Fruit fly (Drosophila melanogaster) whole organism, prepupa: Measurements from ENCODE around the gene PGS1.

Source experiments
- Blimp-1 ChIP-seq: fragments of 200-800 bp; sonication (Bioruptor generic); optimal IDR thresholded peaks from 3 replicates; lab custom pipeline; 2017; ENCODE audit warnings: missing biosample characterization, missing genetic modification characterization, mild to moderate bottlenecking, moderate library complexity, missing genetic modification reagents
- CG10669 ChIP-seq: fragments of 200-800 bp; sonication (Bioruptor generic); optimal IDR thresholded peaks from 3 replicates; lab custom pipeline; 2018; ENCODE audit warnings: missing biosample characterization, mild to moderate bottlenecking, missing genetic modification characterization, moderate library complexity
- CG11902 ChIP-seq: fragments of 200-800 bp; sonication (Bioruptor generic); optimal IDR thresholded peaks from 3 replicates; lab custom pipeline; 2016; ENCODE audit warnings: missing biosample characterization, missing genetic modification characterization
- CG15336 ChIP-seq: fragments of 200-800 bp; sonication (Bioruptor generic); IDR thresholded peaks from 2 replicates; pipeline ENCODE4 v1.3.6; 2022; ENCODE audit warnings: missing biosample characterization, missing genetic modification characterization
- CG1621 ChIP-seq: fragments of 200-800 bp; sonication (Bioruptor generic); optimal IDR thresholded peaks from 3 replicates; lab custom pipeline; 2018; ENCODE audit warnings: missing biosample characterization, mild to moderate bottlenecking, missing genetic modification characterization
- CG3032 ChIP-seq: fragments of 200-800 bp; optimal IDR thresholded peaks from 2 replicates; lab custom pipeline; 2019; ENCODE audit warnings: missing biosample characterization, mild to moderate bottlenecking, missing genetic modification characterization, moderate library complexity
- CG31627 ChIP-seq: fragments of 200-800 bp; sonication (Bioruptor generic); optimal IDR thresholded peaks from 3 replicates; lab custom pipeline; 2016; ENCODE audit warnings: missing biosample characterization, missing genetic modification characterization
- CG32006 ChIP-seq: fragments of 200-800 bp; sonication (Bioruptor generic); optimal IDR thresholded peaks from 3 replicates; lab custom pipeline; 2017; ENCODE audit warnings: missing biosample characterization, mild to moderate bottlenecking, missing genetic modification characterization
- CG4318 ChIP-seq: fragments of 200-800 bp; sonication (Bioruptor generic); optimal IDR thresholded peaks from 3 replicates; lab custom pipeline; 2017; ENCODE audit warnings: missing biosample characterization, mild to moderate bottlenecking, missing genetic modification characterization
- CG6276 ChIP-seq: fragments of 200-800 bp; sonication (Bioruptor generic); optimal IDR thresholded peaks from 2 replicates; lab custom pipeline; 2017; ENCODE audit warnings: missing biosample characterization, mild to moderate bottlenecking, missing genetic modification characterization
- CG6808 ChIP-seq: fragments of 200-800 bp; sonication (Bioruptor generic); optimal IDR thresholded peaks from 3 replicates; lab custom pipeline; 2017; ENCODE audit warnings: missing biosample characterization, missing genetic modification characterization, mild to moderate bottlenecking, moderate library complexity, missing genetic modification reagents
- CG7368 ChIP-seq: fragments of 200-800 bp; sonication (Bioruptor generic); optimal IDR thresholded peaks from 3 replicates; lab custom pipeline; 2016; ENCODE audit warnings: missing biosample characterization, missing genetic modification characterization
- CG8632 ChIP-seq: fragments of 200-800 bp; sonication (Bioruptor generic); optimal IDR thresholded peaks from 3 replicates; lab custom pipeline; 2016; ENCODE audit warnings: missing biosample characterization, missing genetic modification characterization
- CG9139 ChIP-seq: fragments of 200-800 bp; sonication (Bioruptor generic); optimal IDR thresholded peaks from 3 replicates; lab custom pipeline; 2017; ENCODE audit warnings: missing biosample characterization, mild to moderate bottlenecking, missing genetic modification characterization
- Eip78C ChIP-seq: fragments of 200-800 bp; sonication (Bioruptor generic); peaks from one replicate; lab custom pipeline; 2016; ENCODE audit warnings: missing biosample characterization, missing genetic modification characterization
- Eip93F ChIP-seq: fragments of 200-800 bp; sonication (Bioruptor generic); optimal IDR thresholded peaks from 2 replicates; lab custom pipeline; 2016; ENCODE audit warnings: missing biosample characterization, mild to moderate bottlenecking, missing genetic modification characterization
- Ets21C ChIP-seq: fragments of 200-800 bp; sonication (Bioruptor generic); optimal IDR thresholded peaks from 3 replicates; lab custom pipeline; 2016; ENCODE audit warnings: missing biosample characterization, missing genetic modification characterization
- Ets96B ChIP-seq: fragments of 200-800 bp; optimal IDR thresholded peaks from 2 replicates; lab custom pipeline; 2019; ENCODE audit warnings: missing biosample characterization, mild to moderate bottlenecking, missing genetic modification characterization, moderate library complexity
- Gug ChIP-seq: fragments of 200-800 bp; sonication (Bioruptor generic); IDR thresholded peaks from 2 replicates; pipeline ENCODE4 v1.3.6; 2022; ENCODE audit warnings: missing biosample characterization, missing genetic modification characterization
- Hr38 ChIP-seq: sonication (Bioruptor generic); optimal IDR thresholded peaks from 2 replicates; lab custom pipeline; 2016; ENCODE audit warnings: missing biosample characterization, missing genetic modification characterization
- Hr39 ChIP-seq: fragments of 200-800 bp; sonication (Bioruptor generic); optimal IDR thresholded peaks from 2 replicates; lab custom pipeline; 2016; ENCODE audit warnings: missing biosample characterization, missing genetic modification characterization
- Hr4 ChIP-seq: fragments of 200-800 bp; sonication (Bioruptor generic); optimal IDR thresholded peaks from 3 replicates; lab custom pipeline; 2016; ENCODE audit warnings: missing biosample characterization, missing genetic modification characterization
- Lpt ChIP-seq: fragments of 200-800 bp; sonication (Bioruptor generic); optimal IDR thresholded peaks from 3 replicates; lab custom pipeline; 2016; ENCODE audit warnings: missing biosample characterization, missing genetic modification characterization
- Met ChIP-seq: fragments of 200-800 bp; sonication (Bioruptor generic); optimal IDR thresholded peaks from 3 replicates; lab custom pipeline; 2016; ENCODE audit warnings: missing biosample characterization, missing genetic modification characterization
- Smox ChIP-seq: fragments of 200-800 bp; sonication (Bioruptor generic); optimal IDR thresholded peaks from 3 replicates; lab custom pipeline; 2016; ENCODE audit warnings: missing biosample characterization, missing genetic modification characterization
- Sox102F ChIP-seq: fragments of 200-800 bp; sonication (Bioruptor generic); optimal IDR thresholded peaks from 2 replicates; lab custom pipeline; 2016; ENCODE audit warnings: missing biosample characterization, mild to moderate bottlenecking, missing genetic modification characterization
- achi ChIP-seq: fragments of 200-800 bp; sonication (Bioruptor generic); optimal IDR thresholded peaks from 3 replicates; lab custom pipeline; 2016; ENCODE audit warnings: missing biosample characterization, missing genetic modification characterization
- acj6 ChIP-seq: fragments of 200-800 bp; sonication (Bioruptor generic); optimal IDR thresholded peaks from 3 replicates; lab custom pipeline; 2016; ENCODE audit warnings: missing biosample characterization, missing genetic modification characterization
- cyc ChIP-seq: fragments of 200-800 bp; sonication (Bioruptor generic); optimal IDR thresholded peaks from 3 replicates; lab custom pipeline; 2016; ENCODE audit warnings: missing biosample characterization, missing genetic modification characterization
- dsx ChIP-seq: fragments of 200-800 bp; optimal IDR thresholded peaks from 3 replicates; lab custom pipeline; 2019; ENCODE audit warnings: missing biosample characterization, mild to moderate bottlenecking, missing genetic modification characterization, moderate library complexity; ENCODE audit not compliant: poor library complexity, severe bottlenecking
- eg ChIP-seq: fragments of 200-800 bp; sonication (Bioruptor generic); IDR thresholded peaks from 3 replicates; pipeline ENCODE4 v1.3.6; 2022; ENCODE audit warnings: missing biosample characterization, missing genetic modification characterization
- fd59A ChIP-seq: fragments of 200-800 bp; sonication (Bioruptor generic); optimal IDR thresholded peaks from 2 replicates; lab custom pipeline; 2017; ENCODE audit warnings: missing biosample characterization, mild to moderate bottlenecking, missing genetic modification characterization, missing genetic modification reagents
- fd85E ChIP-seq: fragments of 200-800 bp; sonication (Bioruptor generic); optimal IDR thresholded peaks from 3 replicates; lab custom pipeline; 2016; ENCODE audit warnings: missing biosample characterization, missing genetic modification characterization
- lz ChIP-seq: fragments of 200-800 bp; sonication (Bioruptor generic); optimal IDR thresholded peaks from 3 replicates; lab custom pipeline; 2016; ENCODE audit warnings: missing biosample characterization, missing genetic modification characterization
- pdm3 ChIP-seq: fragments of 200-800 bp; sonication (Bioruptor generic); optimal IDR thresholded peaks from 3 replicates; lab custom pipeline; 2016; ENCODE audit warnings: missing biosample characterization, missing genetic modification characterization
- salr ChIP-seq, 2 experiments: fragments of 200-800 bp; sonication (Bioruptor generic); optimal IDR thresholded peaks; 3 replicates each; lab custom pipeline; 2016 to 2018; ENCODE audit warnings: missing biosample characterization in 2 of 2, missing genetic modification characterization in 2 of 2, mild to moderate bottlenecking in 1 of 2
- spab ChIP-seq: fragments of 200-800 bp; sonication (Bioruptor generic); optimal IDR thresholded peaks from 2 replicates; lab custom pipeline; 2017; ENCODE audit warnings: missing biosample characterization, mild to moderate bottlenecking, missing genetic modification characterization, missing genetic modification reagents
- ss ChIP-seq, 2 experiments: fragments of 200-800 bp; sonication (Bioruptor generic); optimal IDR thresholded peaks; 2 replicates in 1 of 2; 3 replicates in 1 of 2; lab custom pipeline; 2017 to 2018; ENCODE audit warnings: mild to moderate bottlenecking in 2 of 2, missing biosample characterization in 2 of 2, missing genetic modification characterization in 2 of 2, moderate library complexity in 1 of 2
- svp ChIP-seq: fragments of 200-800 bp; sonication (Bioruptor generic); peaks from one replicate; lab custom pipeline; 2016; ENCODE audit warnings: missing biosample characterization, missing genetic modification characterization
- topi ChIP-seq: fragments of 200-800 bp; sonication (Bioruptor generic); optimal IDR thresholded peaks from 3 replicates; lab custom pipeline; 2016; ENCODE audit warnings: missing biosample characterization, missing genetic modification characterization
- vri ChIP-seq: fragments of 200-800 bp; sonication (Bioruptor generic); optimal IDR thresholded peaks from 3 replicates; lab custom pipeline; 2016; ENCODE audit warnings: missing biosample characterization, mild to moderate bottlenecking, missing genetic modification characterization

PGS1 gene

DNA sequence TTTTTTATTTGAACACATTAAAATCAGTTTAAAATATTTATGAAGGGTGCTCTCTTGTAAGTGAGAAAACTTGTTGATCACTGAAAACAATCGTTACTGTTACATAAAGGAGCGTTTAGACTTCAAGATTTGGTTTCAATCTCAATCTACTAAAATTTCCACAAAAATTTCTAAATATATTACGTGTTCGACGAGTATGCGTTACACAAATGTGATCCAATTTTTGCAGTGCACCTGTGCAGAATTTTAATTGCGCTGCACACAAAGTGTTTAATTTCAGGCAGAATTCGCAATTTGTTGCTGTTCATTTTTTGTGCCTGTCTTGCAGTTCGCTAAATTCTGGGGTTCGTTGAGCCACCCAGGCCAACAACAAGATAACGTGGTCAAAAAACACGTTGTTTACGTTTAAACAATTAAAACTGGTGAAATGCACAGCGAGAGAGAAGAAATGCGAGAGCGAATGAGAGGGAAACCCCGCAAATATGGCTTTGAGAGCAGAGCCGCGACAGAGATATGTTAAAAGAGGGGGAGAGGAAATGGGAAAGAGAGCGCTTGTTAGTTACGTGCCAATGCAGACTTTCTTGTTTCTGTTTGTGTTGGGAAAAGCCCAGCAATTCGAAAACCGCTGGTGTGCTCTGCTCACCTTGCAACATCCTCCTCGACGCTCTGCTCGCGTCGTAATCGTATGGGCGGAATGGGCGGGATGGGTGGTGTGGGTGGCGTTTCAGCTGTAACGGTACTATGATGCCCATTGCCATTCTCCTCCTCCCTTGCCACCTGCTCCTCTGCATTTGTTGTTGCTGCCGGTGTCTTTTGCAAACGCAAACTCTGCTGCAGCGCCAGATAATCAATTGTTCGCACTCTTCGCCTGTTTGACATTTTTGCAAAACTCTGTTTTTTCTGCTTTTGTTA is 3.2 kb downstream of the PGS1 start (continued):
- TF ChIP-seq salr (GFP tag; optimal IDR thresholded peaks at IDR 0.05; lab: Kevin White, UChicago) (no peak), achi (GFP tag; lab: Kevin White, UChicago) (peak; percentile 51), Met (GFP tag; lab: Kevin White, UChicago) (peak; percentile 69), spab (GFP tag; lab: Kevin White, UChicago) (no peak), fd59A (GFP tag; lab: Kevin White, UChicago) (no peak), CG3032 (tag; lab: Kevin White, UChicago) (no peak), CG32006 (GFP tag; lab: Kevin White, UChicago) (peak; percentile 72), Ets21C (peak; percentile 45), CG7368 (GFP tag; lab: Kevin White, UChicago) (no peak), CG31627 (GFP tag; lab: Kevin White, UChicago) (peak; percentile 67), Smox (GFP tag; lab: Kevin White, UChicago) (peak; percentile 75), cyc (GFP tag; lab: Kevin White, UChicago) (peak; percentile 66), lz (GFP tag; lab: Kevin White, UChicago) (peak; percentile 51)
- TF ChIP-seq, all 60 proteins: peak for 33

DNA sequence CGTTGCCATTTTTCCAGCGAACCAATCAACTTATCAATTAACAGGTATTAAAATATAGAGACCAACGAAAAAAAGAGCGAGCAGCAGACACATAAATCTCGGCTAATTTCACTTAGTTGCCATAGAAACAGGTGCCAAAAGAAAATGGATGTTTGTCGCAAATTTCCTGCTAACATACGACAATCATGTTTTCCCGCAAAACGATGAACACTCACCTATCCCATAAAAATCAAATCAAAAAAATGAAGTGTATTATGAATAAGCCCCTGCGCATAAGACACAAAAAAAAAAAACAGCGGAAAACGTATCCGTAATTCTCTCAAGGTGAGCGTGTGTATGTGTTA is 4.0 kb downstream of the PGS1 start:
- TF ChIP-seq fd85E (GFP tag; lab: Kevin White, UChicago) (no peak), CG11902 (GFP tag; lab: Kevin White, UChicago) (no peak), Blimp-1 (GFP tag; lab: Kevin White, UChicago) (no peak), spab (GFP tag; lab: Kevin White, UChicago) (no peak), Hr4 (no peak), topi (no peak), Eip78C (GFP tag; lab: Kevin White, UChicago) (peak; percentile 59), Lpt (no peak), svp (GFP tag; lab: Kevin White, UChicago) (peak; percentile 18), CG6276 (GFP tag; lab: Kevin White, UChicago) (no peak)

DNA sequence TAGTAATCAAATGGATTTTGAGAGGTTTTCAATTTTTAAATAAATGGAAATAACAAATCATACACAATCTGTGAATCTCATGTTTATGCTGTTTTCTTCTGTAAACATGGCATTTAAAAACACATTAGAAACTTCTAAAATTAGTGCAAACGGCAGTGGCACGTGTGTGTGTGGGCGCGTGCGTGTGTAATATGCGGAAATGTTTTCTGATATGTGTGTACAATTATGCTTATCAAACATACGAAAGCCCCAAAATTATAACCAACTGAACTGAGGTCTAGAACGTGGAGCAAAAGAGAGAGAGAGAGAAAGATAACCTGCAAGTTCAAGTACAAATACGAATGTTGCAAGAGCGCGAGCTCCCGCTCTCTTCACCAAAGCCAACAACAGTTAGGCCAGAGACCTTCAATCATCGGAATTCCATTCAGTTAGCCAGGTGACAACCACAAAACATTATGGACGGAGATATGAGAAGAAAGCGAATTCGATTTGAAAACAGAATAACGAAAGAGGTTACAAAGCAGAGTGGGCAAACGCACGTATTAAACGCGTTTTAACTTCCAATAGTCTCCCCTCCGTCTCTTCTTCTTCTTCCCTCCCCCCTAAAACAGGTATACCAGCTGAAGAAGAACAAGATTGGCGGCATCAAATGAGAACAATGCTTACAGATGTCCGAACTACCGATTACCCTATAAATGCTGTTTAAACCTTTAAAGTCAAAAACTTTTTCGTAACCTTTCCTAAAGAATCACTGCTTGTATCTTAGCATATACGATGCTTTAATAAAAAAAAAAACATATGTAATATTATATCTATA is 4.6 kb downstream of the PGS1 start:
- TF ChIP-seq CG4318 (GFP tag; lab: Kevin White, UChicago) (peak; percentile 81), Eip93F (GFP tag; lab: Kevin White, UChicago) (peak; percentile 95), Eip78C (GFP tag; lab: Kevin White, UChicago) (peak; percentile 98), vri (peak; percentile 90), CG8632 (GFP tag; lab: Kevin White, UChicago) (peak; percentile 89), CG15336 (peak; percentile 95), CG32006 (GFP tag; lab: Kevin White, UChicago) (peak; percentile 94), topi (peak; percentile 95), achi (GFP tag; lab: Kevin White, UChicago) (peak; percentile 93), CG1621 (peak; percentile 79), Ets21C (peak; percentile 87), dsx (peak; percentile 88), CG11902 (GFP tag; lab: Kevin White, UChicago) (peak; percentile 85), ss (GFP tag; optimal IDR thresholded peaks at IDR 0.05; lab: Kevin White, UChicago) (peak; percentile 80 to 84), lz (GFP tag; lab: Kevin White, UChicago) (peak; percentile 96), CG9139 (GFP tag; lab: Kevin White, UChicago) (peak; percentile 54), CG10669 (peak; percentile 87), Sox102F (GFP tag; lab: Kevin White, UChicago) (peak; percentile 96), spab (GFP tag; lab: Kevin White, UChicago) (peak; percentile 80), acj6 (peak; percentile 93), eg (GFP tag; lab: Robert Waterston, UW) (peak; percentile 95), Hr4 (peak; percentile 84), svp (GFP tag; lab: Kevin White, UChicago) (peak; percentile 97), CG3032 (tag; lab: Kevin White, UChicago) (peak; percentile 87), Ets96B (tag; lab: Kevin White, UChicago) (peak; percentile 87), Hr38 (no peak), fd59A (GFP tag; lab: Kevin White, UChicago) (peak; percentile 81), Hr39 (GFP tag; lab: Kevin White, UChicago) (peak; percentile 91), CG6808 (GFP tag; lab: Kevin White, UChicago) (peak; percentile 83), pdm3 (peak; percentile 90), Lpt (peak; percentile 92), CG6276 (GFP tag; lab: Kevin White, UChicago) (peak; percentile 87), Gug (GFP tag; lab: Robert Waterston, UW) (peak; percentile 87)
